Worm (Caenorhabditis elegans) whole organism, late embryonic: Measurements from ENCODE around the gene F46C3.7.

ENCODE experiments used
- C08G9.2 ChIP-seq: sonication (generic microtip); optimal IDR thresholded peaks from 2 replicates; lab custom pipeline; 2016; ENCODE audit warnings: mild to moderate bottlenecking, missing genetic modification characterization, moderate library complexity, missing compliant biosample characterization
- F13H6.1 ChIP-seq: sonication (generic microtip); optimal IDR thresholded peaks from 2 replicates; lab custom pipeline; 2016; ENCODE audit warnings: missing genetic modification characterization, missing compliant biosample characterization
- T23F11.4 ChIP-seq: fragments of 200-800 bp; sonication (Bioruptor generic); optimal IDR thresholded peaks from 2 replicates; lab custom pipeline; 2018; ENCODE audit warnings: mild to moderate bottlenecking, missing genetic modification characterization, missing compliant biosample characterization
- ahr-1 ChIP-seq: sonication (generic microtip); optimal IDR thresholded peaks from 2 replicates; lab custom pipeline; 2016; ENCODE audit warnings: missing genetic modification characterization, missing compliant biosample characterization
- ama-1 ChIP-seq: fragments of 150-350 bp; optimal IDR thresholded peaks from 2 replicates; lab custom pipeline; 2014
- ceh-14 ChIP-seq: sonication (generic microtip); optimal IDR thresholded peaks from 2 replicates; lab custom pipeline; 2016; ENCODE audit warnings: missing genotype, missing genetic modification characterization, missing compliant biosample characterization
- ceh-18 ChIP-seq: sonication (generic microtip); optimal IDR thresholded peaks from 2 replicates; lab custom pipeline; 2016; ENCODE audit warnings: missing genetic modification characterization, missing compliant biosample characterization
- ceh-19 ChIP-seq: fragments of 200-800 bp; sonication (Bioruptor generic); optimal IDR thresholded peaks from 2 replicates; lab custom pipeline; 2018; ENCODE audit warnings: mild to moderate bottlenecking, missing genetic modification characterization, missing compliant biosample characterization
- ceh-2 ChIP-seq: sonication (generic microtip); optimal IDR thresholded peaks from 2 replicates; lab custom pipeline; 2016; ENCODE audit warnings: missing genotype, missing genetic modification characterization, missing compliant biosample characterization
- ceh-22 ChIP-seq: sonication (generic microtip); optimal IDR thresholded peaks from 2 replicates; lab custom pipeline; 2017; ENCODE audit warnings: missing biosample characterization, missing genetic modification characterization
- ceh-24 ChIP-seq: sonication (generic microtip); optimal IDR thresholded peaks from 2 replicates; lab custom pipeline; 2016; ENCODE audit warnings: mild to moderate bottlenecking, missing genetic modification characterization, missing compliant biosample characterization
- ceh-31 ChIP-seq: sonication (generic microtip); optimal IDR thresholded peaks from 2 replicates; lab custom pipeline; 2016; ENCODE audit warnings: missing genetic modification characterization, missing compliant biosample characterization
- ceh-45 ChIP-seq: fragments of 200-800 bp; sonication (Bioruptor generic); IDR thresholded peaks from 2 replicates; pipeline ENCODE4 v1.3.6; 2022; ENCODE audit warnings: missing genetic modification reagents, missing genetic modification characterization, missing compliant biosample characterization
- ceh-48 ChIP-seq: sonication (generic microtip); optimal IDR thresholded peaks from 2 replicates; lab custom pipeline; 2016; ENCODE audit warnings: missing genetic modification characterization, inconsistent platforms, missing compliant biosample characterization
- ceh-6 ChIP-seq: fragments of 200-800 bp; sonication (Bioruptor generic); optimal IDR thresholded peaks from 2 replicates; lab custom pipeline; 2018; ENCODE audit warnings: mild to moderate bottlenecking, missing genetic modification characterization, missing compliant biosample characterization
- ceh-9 ChIP-seq: sonication (generic microtip); optimal IDR thresholded peaks from 2 replicates; lab custom pipeline; 2016; ENCODE audit warnings: mild to moderate bottlenecking, missing genetic modification characterization, inconsistent platforms, missing compliant biosample characterization
- che-1 ChIP-seq: sonication (generic microtip); optimal IDR thresholded peaks from 2 replicates; lab custom pipeline; 2016; ENCODE audit warnings: mild to moderate bottlenecking, missing genetic modification characterization, missing compliant biosample characterization
- dve-1 ChIP-seq: sonication (generic microtip); optimal IDR thresholded peaks from 2 replicates; lab custom pipeline; 2017; ENCODE audit warnings: antibody characterized with exemption, mild to moderate bottlenecking, missing genetic modification characterization, missing compliant biosample characterization
- fkh-6 ChIP-seq: sonication (generic microtip); optimal IDR thresholded peaks from 2 replicates; lab custom pipeline; 2016; ENCODE audit warnings: missing genetic modification characterization, missing compliant biosample characterization
- gmeb-2 ChIP-seq: sonication (generic microtip); optimal IDR thresholded peaks from 2 replicates; lab custom pipeline; 2016; ENCODE audit warnings: missing genetic modification characterization, inconsistent platforms, missing compliant biosample characterization
- hlh-13 ChIP-seq: fragments of 200-800 bp; sonication (Bioruptor generic); optimal IDR thresholded peaks from 2 replicates; lab custom pipeline; 2018; ENCODE audit warnings: mild to moderate bottlenecking, missing genetic modification characterization, missing compliant biosample characterization
- hlh-15 ChIP-seq: sonication (generic microtip); optimal IDR thresholded peaks from 2 replicates; lab custom pipeline; 2016; ENCODE audit warnings: missing genetic modification characterization, missing compliant biosample characterization
- hlh-6 ChIP-seq: sonication (generic microtip); optimal IDR thresholded peaks from 2 replicates; lab custom pipeline; 2016; ENCODE audit warnings: missing genotype, missing genetic modification characterization, missing compliant biosample characterization
- lim-6 ChIP-seq: sonication (generic microtip); optimal IDR thresholded peaks from 2 replicates; lab custom pipeline; 2016; ENCODE audit warnings: missing genetic modification characterization, missing compliant biosample characterization
- madf-2 ChIP-seq: sonication (generic microtip); optimal IDR thresholded peaks from 2 replicates; lab custom pipeline; 2017; ENCODE audit warnings: missing genetic modification characterization, missing compliant biosample characterization
- nhr-232 ChIP-seq: sonication (generic microtip); optimal IDR thresholded peaks from 2 replicates; lab custom pipeline; 2016; ENCODE audit warnings: missing genetic modification characterization, missing compliant biosample characterization
- npax-4 ChIP-seq: sonication (generic microtip); optimal IDR thresholded peaks from 2 replicates; lab custom pipeline; 2016; ENCODE audit warnings: missing genetic modification characterization, missing compliant biosample characterization
- pax-1 ChIP-seq: fragments of 150-350 bp; optimal IDR thresholded peaks from 2 replicates; lab custom pipeline; 2014; ENCODE audit warnings: missing biosample characterization, missing genetic modification characterization
- pha-4 ChIP-seq: fragments of 150-350 bp; optimal IDR thresholded peaks from 2 replicates; lab custom pipeline; 2018; ENCODE audit warnings: missing biosample characterization, missing genetic modification reagents, missing genetic modification characterization
- pqm-1 ChIP-seq: sonication (generic microtip); optimal IDR thresholded peaks from 2 replicates; lab custom pipeline; 2016; ENCODE audit warnings: missing genetic modification characterization, missing compliant biosample characterization
- pros-1 ChIP-seq: fragments of 150-350 bp; optimal IDR thresholded peaks from 2 replicates; lab custom pipeline; 2014; ENCODE audit warnings: missing biosample characterization, missing genetic modification reagents, missing genetic modification characterization
- sox-2 ChIP-seq: fragments of 200-800 bp; sonication (Bioruptor generic); IDR thresholded peaks from 2 replicates; pipeline ENCODE4 v1.3.6; 2022; ENCODE audit warnings: missing genetic modification reagents, missing genetic modification characterization, missing compliant biosample characterization
- syd-9 ChIP-seq: sonication (generic microtip); optimal IDR thresholded peaks from 2 replicates; lab custom pipeline; 2016; ENCODE audit warnings: mild to moderate bottlenecking, missing genetic modification characterization, moderate library complexity, missing compliant biosample characterization
- tbx-7 ChIP-seq: sonication (generic microtip); optimal IDR thresholded peaks from 2 replicates; lab custom pipeline; 2016; ENCODE audit warnings: missing genotype, missing genetic modification characterization, missing compliant biosample characterization
- ttx-3 ChIP-seq: sonication (generic microtip); optimal IDR thresholded peaks from 2 replicates; lab custom pipeline; 2016; ENCODE audit warnings: missing genetic modification reagents, missing genetic modification characterization, missing compliant biosample characterization
- unc-3 ChIP-seq, 2 experiments: fragments of 200-800 bp in 1 of 2; sonication (Bioruptor generic) in 1 of 2; sonication (generic microtip) in 1 of 2; conservative IDR thresholded peaks in 1 of 2; optimal IDR thresholded peaks in 1 of 2; 2 replicates each; pipeline versions ENCODE4 v1.3.6 to Lab custom; 2016 to 2022; ENCODE audit warnings: missing compliant biosample characterization in 2 of 2, missing genetic modification characterization in 2 of 2, missing genetic modification reagents in 1 of 2
- unc-55 ChIP-seq: sonication (generic microtip); optimal IDR thresholded peaks from 2 replicates; lab custom pipeline; 2017; ENCODE audit warnings: missing biosample characterization, missing genetic modification reagents, missing genetic modification characterization
- unc-86 ChIP-seq: sonication (generic microtip); optimal IDR thresholded peaks from 2 replicates; lab custom pipeline; 2016; ENCODE audit warnings: missing genetic modification characterization, missing compliant biosample characterization
- ztf-16 ChIP-seq: sonication (generic microtip); optimal IDR thresholded peaks from 2 replicates; lab custom pipeline; 2017; ENCODE audit warnings: missing genetic modification characterization, missing compliant biosample characterization

Gene F46C3.7

DNA sequence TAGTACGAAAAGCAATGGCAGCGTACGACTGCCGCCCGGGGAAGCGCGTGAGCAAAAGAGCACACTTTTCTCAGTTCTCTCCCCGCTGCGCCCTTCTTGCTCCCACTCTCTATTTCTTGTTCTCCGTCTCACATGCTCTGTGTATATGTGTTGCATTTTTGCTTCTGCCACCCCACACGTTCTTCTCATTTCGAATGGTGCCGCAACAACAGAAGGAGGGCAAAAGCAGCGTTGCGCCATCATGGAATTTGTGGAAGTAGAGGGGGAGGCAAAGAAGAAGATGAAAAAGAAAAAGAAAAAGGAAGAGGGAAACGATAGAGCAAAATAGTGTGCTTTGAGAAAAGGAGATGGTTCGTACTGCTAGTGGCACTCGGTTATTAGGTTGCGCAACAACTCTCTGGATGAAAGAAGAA lies 27.5 kb downstream of the F46C3.7 start (continued):
- TF ChIP-seq hlh-15 = no peak
- TF ChIP-seq ahr-1 (tag; lab: Kevin White, UChicago) = no peak
- TF ChIP-seq ceh-24 (tag; lab: Kevin White, UChicago) = no peak
- TF ChIP-seq ztf-16 (tag; lab: Kevin White, UChicago) = no peak
- no peak for TF ChIP-seq sox-2 (GFP tag; lab: Robert Waterston, UW)
- TF ChIP-seq ceh-48 (tag; lab: Kevin White, UChicago) = no peak
- no peak for TF ChIP-seq hlh-6
- TF ChIP-seq unc-3 (GFP tag; conservative IDR thresholded peaks at IDR 0.05; lab: Robert Waterston, UW) = no peak
- no peak for TF ChIP-seq unc-3 (tag; optimal IDR thresholded peaks at IDR 0.05; lab: Kevin White, UChicago)
- peak; percentile 52 for TF ChIP-seq C08G9.2
- TF ChIP-seq hlh-13 (GFP tag; lab: Kevin White, UChicago) = peak; percentile 14
- TF ChIP-seq nhr-232 (tag; lab: Kevin White, UChicago) = no peak
- no peak for TF ChIP-seq fkh-6 (tag; lab: Kevin White, UChicago)
- TF ChIP-seq npax-4 (tag; lab: Kevin White, UChicago) = no peak
- no peak for TF ChIP-seq unc-86
- TF ChIP-seq ttx-3 (tag; lab: Kevin White, UChicago) = no peak
- peak; percentile 85 for TF ChIP-seq ceh-14 (tag; lab: Kevin White, UChicago)
- peak; percentile 43 for TF ChIP-seq syd-9 (tag; lab: Kevin White, UChicago)

ce11 chrX:11468814-11469213 lies 29.0 kb downstream of the F46C3.7 start:
- TF ChIP-seq pqm-1 (no peak), pros-1 (tag; lab: Kevin White, UChicago) (no peak), ztf-16 (tag; lab: Kevin White, UChicago) (no peak), unc-55 (GFP tag; lab: Kevin White, UChicago) (no peak), dve-1 (tag; lab: Kevin White, UChicago) (no peak), ceh-9 (tag; lab: Kevin White, UChicago) (no peak), ceh-2 (tag; lab: Kevin White, UChicago) (no peak)
- TF ChIP-seq, all 69 proteins: peak for 0

ce11 chrX:11469600-11469999 lies 29.8 kb downstream of the F46C3.7 start:
- TF ChIP-seq syd-9 (tag; lab: Kevin White, UChicago) (no peak), unc-55 (GFP tag; lab: Kevin White, UChicago) (no peak), ceh-48 (tag; lab: Kevin White, UChicago) (no peak), F13H6.1 (tag; lab: Kevin White, UChicago) (no peak), ceh-18 (tag; lab: Kevin White, UChicago) (no peak)

DNA sequence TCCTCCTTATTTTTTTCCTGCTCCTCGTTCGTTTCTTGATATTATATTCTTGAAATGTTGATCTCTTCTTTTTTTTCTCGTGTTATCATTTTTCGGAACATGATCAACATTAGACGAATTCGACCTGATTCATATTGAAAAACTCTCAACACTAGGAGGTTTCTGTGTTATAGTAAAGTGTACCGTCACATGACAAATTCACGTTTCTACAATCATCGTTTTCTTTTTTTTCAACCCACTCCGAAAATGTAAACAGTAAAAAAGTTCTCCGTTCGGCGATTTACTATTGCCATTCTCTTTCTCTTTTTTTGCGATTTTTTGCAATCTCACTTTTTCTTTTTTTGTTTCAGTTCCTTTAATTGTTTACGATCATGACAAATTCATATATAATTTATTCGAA lies 31.6 kb downstream of the F46C3.7 start:
- no peak for TF ChIP-seq pros-1 (tag; lab: Kevin White, UChicago)
- no peak for TF ChIP-seq ceh-45
- no peak for TF ChIP-seq pax-1 (tag; lab: Kevin White, UChicago)
- no peak for TF ChIP-seq ceh-6 (GFP tag; lab: Kevin White, UChicago)
- no peak for TF ChIP-seq madf-2 (tag; lab: Kevin White, UChicago)
- TF ChIP-seq ceh-19 (GFP tag; lab: Kevin White, UChicago) = no peak
- TF ChIP-seq ceh-24 (tag; lab: Kevin White, UChicago) = no peak
- TF ChIP-seq T23F11.4 = no peak
- no peak for TF ChIP-seq ceh-31 (tag; lab: Kevin White, UChicago)
- no peak for TF ChIP-seq che-1
- TF ChIP-seq gmeb-2 (tag; lab: Kevin White, UChicago) = no peak
- no peak for TF ChIP-seq fkh-6 (tag; lab: Kevin White, UChicago)
- no peak for TF ChIP-seq ama-1 (lab: Kevin White, UChicago)
- no peak for TF ChIP-seq ceh-22
- no peak for TF ChIP-seq lim-6 (tag; lab: Kevin White, UChicago)
- TF ChIP-seq pha-4 (tag; lab: Kevin White, UChicago) = no peak
- no peak for TF ChIP-seq tbx-7 (tag; lab: Kevin White, UChicago)
- TF ChIP-seq ceh-2 (tag; lab: Kevin White, UChicago) = no peak
- TF ChIP-seq, all 69 proteins: peak for 0
